Fruit fly (Drosophila melanogaster) whole organism, prepupa: ENCODE measurements around the gene UBL3.

ENCODE experiments used
- CG11762 ChIP-seq: fragments of 200-800 bp; sonication (Bioruptor generic); optimal IDR thresholded peaks from 3 replicates; lab custom pipeline; 2016; ENCODE audit warnings: missing biosample characterization, missing genetic modification characterization; ENCODE audit not compliant: insufficient read depth
- CG1621 ChIP-seq: fragments of 200-800 bp; sonication (Bioruptor generic); optimal IDR thresholded peaks from 3 replicates; lab custom pipeline; 2018; ENCODE audit warnings: missing biosample characterization, mild to moderate bottlenecking, missing genetic modification characterization
- CG3919 ChIP-seq: fragments of 200-800 bp; sonication (Bioruptor generic); optimal IDR thresholded peaks from 3 replicates; lab custom pipeline; 2016; ENCODE audit warnings: missing biosample characterization, missing genetic modification characterization
- CG6163 ChIP-seq: fragments of 200-800 bp; sonication (Bioruptor generic); IDR thresholded peaks from 3 replicates; pipeline ENCODE4 v1.3.6; 2022; ENCODE audit warnings: missing biosample characterization, missing genetic modification characterization
- CG6808 ChIP-seq: fragments of 200-800 bp; sonication (Bioruptor generic); optimal IDR thresholded peaks from 3 replicates; lab custom pipeline; 2017; ENCODE audit warnings: missing biosample characterization, missing genetic modification characterization, mild to moderate bottlenecking, moderate library complexity, missing genetic modification reagents
- CG8319 ChIP-seq: fragments of 200-800 bp; sonication (Bioruptor generic); optimal IDR thresholded peaks from 3 replicates; lab custom pipeline; 2016; ENCODE audit warnings: missing biosample characterization, missing genetic modification characterization
- Gug ChIP-seq: fragments of 200-800 bp; sonication (Bioruptor generic); IDR thresholded peaks from 2 replicates; pipeline ENCODE4 v1.3.6; 2022; ENCODE audit warnings: missing biosample characterization, missing genetic modification characterization
- Hr39 ChIP-seq: fragments of 200-800 bp; sonication (Bioruptor generic); optimal IDR thresholded peaks from 2 replicates; lab custom pipeline; 2016; ENCODE audit warnings: missing biosample characterization, missing genetic modification characterization
- Lpt ChIP-seq: fragments of 200-800 bp; sonication (Bioruptor generic); optimal IDR thresholded peaks from 3 replicates; lab custom pipeline; 2016; ENCODE audit warnings: missing biosample characterization, missing genetic modification characterization
- OdsH ChIP-seq: fragments of 200-800 bp; sonication (Bioruptor generic); optimal IDR thresholded peaks from 3 replicates; lab custom pipeline; 2016; ENCODE audit warnings: missing biosample characterization, missing genetic modification characterization
- achi ChIP-seq: fragments of 200-800 bp; sonication (Bioruptor generic); optimal IDR thresholded peaks from 3 replicates; lab custom pipeline; 2016; ENCODE audit warnings: missing biosample characterization, missing genetic modification characterization
- eg ChIP-seq: fragments of 200-800 bp; sonication (Bioruptor generic); IDR thresholded peaks from 3 replicates; pipeline ENCODE4 v1.3.6; 2022; ENCODE audit warnings: missing biosample characterization, missing genetic modification characterization
- fd59A ChIP-seq: fragments of 200-800 bp; sonication (Bioruptor generic); optimal IDR thresholded peaks from 2 replicates; lab custom pipeline; 2017; ENCODE audit warnings: missing biosample characterization, mild to moderate bottlenecking, missing genetic modification characterization, missing genetic modification reagents

DNA sequence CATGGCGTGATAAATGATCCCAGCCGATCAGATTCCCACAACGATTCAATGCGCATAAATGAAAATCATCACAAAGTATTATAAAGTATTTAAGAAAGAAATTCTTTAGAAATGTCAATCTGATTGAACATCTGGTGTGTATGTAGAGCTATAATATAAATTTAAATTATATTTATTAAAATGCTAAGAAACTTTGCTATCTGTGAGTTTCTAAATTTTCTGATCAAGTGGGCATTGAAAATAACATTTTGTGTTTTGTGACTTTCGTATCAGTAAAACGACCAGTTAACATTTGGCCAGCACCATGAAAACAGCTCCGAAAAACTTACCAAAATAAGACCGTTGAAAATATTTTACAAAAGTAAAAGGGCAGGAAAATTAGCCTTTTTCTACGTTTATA, 15.4 kb downstream of the UBL3 start, which contains the start of gene CG8565:
- TF ChIP-seq CG3919 = no peak
- no peak for TF ChIP-seq CG6163
- no peak for TF ChIP-seq Gug (GFP tag; lab: Robert Waterston, UW)
- TF ChIP-seq Lpt = no peak
- no peak for TF ChIP-seq OdsH (GFP tag; lab: Kevin White, UChicago)
- TF ChIP-seq CG8319 (GFP tag; lab: Kevin White, UChicago) = no peak
- no peak for TF ChIP-seq fd59A
- no peak for TF ChIP-seq CG6808 (GFP tag; lab: Kevin White, UChicago)
- no peak for TF ChIP-seq eg
- TF ChIP-seq Hr39 (GFP tag; lab: Kevin White, UChicago) = no peak
- no peak for TF ChIP-seq CG1621
- TF ChIP-seq achi = no peak
- TF ChIP-seq CG11762 (GFP tag; lab: Kevin White, UChicago) = no peak
